Fruit fly (Drosophila melanogaster) whole organism, embryonic: ENCODE measurements around the gene Ac13E.

Experiments
- Blimp-1 ChIP-seq: fragments of 200-800 bp; sonication (Bioruptor generic); optimal IDR thresholded peaks from 3 replicates; lab custom pipeline; 2018; ENCODE audit warnings: missing biosample characterization, missing genetic modification characterization, mild to moderate bottlenecking, moderate library complexity, missing genetic modification reagents
- BtbVII ChIP-seq: fragments of 200-800 bp; sonication (Bioruptor generic); optimal IDR thresholded peaks from 3 replicates; lab custom pipeline; 2017; ENCODE audit warnings: missing biosample characterization, mild to moderate bottlenecking, missing genetic modification characterization
- Bteb2 ChIP-seq: fragments of 200-800 bp; sonication (Bioruptor generic); optimal IDR thresholded peaks from 2 replicates; lab custom pipeline; 2016; ENCODE audit warnings: missing biosample characterization, missing genetic modification characterization
- CG11504 ChIP-seq: fragments of 200-800 bp; sonication (Bioruptor generic); optimal IDR thresholded peaks from 3 replicates; lab custom pipeline; 2019; ENCODE audit warnings: missing biosample characterization, mild to moderate bottlenecking, missing genetic modification characterization, moderate library complexity
- CG15601 ChIP-seq: fragments of 200-800 bp; sonication (Bioruptor generic); optimal IDR thresholded peaks from 3 replicates; lab custom pipeline; 2019; ENCODE audit warnings: missing biosample characterization, mild to moderate bottlenecking, missing genetic modification characterization, moderate library complexity
- CG16779 ChIP-seq: fragments of 200-800 bp; sonication (Bioruptor generic); IDR thresholded peaks from 2 replicates; pipeline ENCODE4 v1.3.6; 2022; ENCODE audit warnings: missing biosample characterization, missing genetic modification characterization
- CG17359 ChIP-seq: fragments of 200-800 bp; sonication (Bioruptor generic); optimal IDR thresholded peaks from 3 replicates; lab custom pipeline; 2018; ENCODE audit warnings: missing biosample characterization, mild to moderate bottlenecking, missing genetic modification characterization, moderate library complexity
- CG17361 ChIP-seq: fragments of 200-800 bp; sonication (Bioruptor generic); IDR thresholded peaks from 3 replicates; pipeline ENCODE4 v1.3.6; 2022; ENCODE audit warnings: missing biosample characterization, missing genetic modification characterization
- CG18011 ChIP-seq: fragments of 200-800 bp; sonication (Bioruptor generic); optimal IDR thresholded peaks from 2 replicates; lab custom pipeline; 2017; ENCODE audit warnings: missing biosample characterization, missing genetic modification characterization, mild to moderate bottlenecking, moderate library complexity, missing genotype
- CG2120 ChIP-seq: fragments of 200-800 bp; sonication (Bioruptor generic); optimal IDR thresholded peaks from 3 replicates; lab custom pipeline; 2016; ENCODE audit warnings: missing biosample characterization, missing genetic modification characterization
- CG33557 ChIP-seq: fragments of 200-800 bp; sonication (Bioruptor generic); optimal IDR thresholded peaks from 2 replicates; lab custom pipeline; 2019; ENCODE audit warnings: missing biosample characterization, mild to moderate bottlenecking, missing genetic modification characterization, moderate library complexity
- CG3407 ChIP-seq: fragments of 200-800 bp; sonication (Bioruptor generic); optimal IDR thresholded peaks from 2 replicates; lab custom pipeline; 2018; ENCODE audit warnings: missing biosample characterization, mild to moderate bottlenecking, missing genetic modification characterization
- CG4360 ChIP-seq: fragments of 200-800 bp; sonication (Bioruptor generic); IDR thresholded peaks from 2 replicates; pipeline ENCODE4 v1.3.6; 2022; ENCODE audit warnings: missing biosample characterization, missing genetic modification characterization
- CG5180 ChIP-seq: fragments of 200-800 bp; sonication (Bioruptor generic); optimal IDR thresholded peaks from 3 replicates; lab custom pipeline; 2017; ENCODE audit warnings: missing biosample characterization, missing genetic modification characterization, mild to moderate bottlenecking, moderate library complexity, missing genetic modification reagents
- CG5953 ChIP-seq: fragments of 200-800 bp; sonication (Bioruptor generic); IDR thresholded peaks from 2 replicates; pipeline ENCODE4 v1.3.6; 2022; ENCODE audit warnings: missing biosample characterization, missing genetic modification characterization
- CG6813 ChIP-seq: fragments of 200-800 bp; sonication (Bioruptor generic); optimal IDR thresholded peaks from 2 replicates; lab custom pipeline; 2017; ENCODE audit warnings: missing biosample characterization, missing genetic modification characterization, mild to moderate bottlenecking, moderate library complexity, missing genetic modification reagents
- CG7745 ChIP-seq: fragments of 200-800 bp; sonication (Bioruptor generic); optimal IDR thresholded peaks from 2 replicates; lab custom pipeline; 2018; ENCODE audit warnings: missing biosample characterization, mild to moderate bottlenecking, missing genetic modification characterization, moderate library complexity
- CG7839 ChIP-seq: fragments of 200-800 bp; sonication (Bioruptor generic); optimal IDR thresholded peaks from 3 replicates; lab custom pipeline; 2018; ENCODE audit warnings: missing biosample characterization, mild to moderate bottlenecking, missing genetic modification characterization, moderate library complexity
- CG8359 ChIP-seq: fragments of 200-800 bp; sonication (Bioruptor generic); optimal IDR thresholded peaks from 2 replicates; lab custom pipeline; 2017; ENCODE audit warnings: missing biosample characterization, mild to moderate bottlenecking, missing genetic modification characterization, borderline replicate concordance
- CG9609 ChIP-seq: fragments of 200-800 bp; sonication (Bioruptor generic); optimal IDR thresholded peaks from 3 replicates; lab custom pipeline; 2016; ENCODE audit warnings: missing biosample characterization, missing genetic modification characterization
- CG9727 ChIP-seq: fragments of 200-800 bp; sonication (Bioruptor generic); optimal IDR thresholded peaks from 3 replicates; lab custom pipeline; 2017; ENCODE audit warnings: missing biosample characterization, mild to moderate bottlenecking, missing genetic modification characterization
- Elba2 ChIP-seq: fragments of 200-800 bp; sonication (Bioruptor generic); optimal IDR thresholded peaks from 3 replicates; lab custom pipeline; 2016; ENCODE audit warnings: missing biosample characterization, missing genetic modification characterization
- HLH54F ChIP-seq: fragments of 200-800 bp; sonication (Bioruptor generic); optimal IDR thresholded peaks from 3 replicates; lab custom pipeline; 2016; ENCODE audit warnings: missing biosample characterization, missing genetic modification characterization
- Kr ChIP-seq: fragments of 200-800 bp; sonication (Bioruptor generic); optimal IDR thresholded peaks from 2 replicates; lab custom pipeline; 2017; ENCODE audit warnings: missing biosample characterization, mild to moderate bottlenecking, missing genetic modification characterization
- MTF-1 ChIP-seq: fragments of 200-800 bp; sonication (Bioruptor generic); optimal IDR thresholded peaks from 2 replicates; lab custom pipeline; 2018; ENCODE audit warnings: missing biosample characterization, mild to moderate bottlenecking, missing genetic modification characterization, borderline replicate concordance
- Med ChIP-seq: fragments of 200-800 bp; sonication (Bioruptor generic); peaks from one replicate; lab custom pipeline; 2016; ENCODE audit warnings: missing biosample characterization, missing genetic modification characterization, mild to moderate bottlenecking, inconsistent platforms, moderate library complexity
- Meics ChIP-seq: fragments of 200-800 bp; sonication (Bioruptor generic); optimal IDR thresholded peaks from 2 replicates; lab custom pipeline; 2017; ENCODE audit warnings: missing biosample characterization, mild to moderate bottlenecking, missing genetic modification characterization
- Ptx1 ChIP-seq: fragments of 200-800 bp; sonication (Bioruptor generic); IDR thresholded peaks from 2 replicates; pipeline ENCODE4 v1.3.6; 2022; ENCODE audit warnings: missing biosample characterization, missing genetic modification characterization
- Sox102F ChIP-seq: fragments of 200-800 bp; sonication (Bioruptor generic); optimal IDR thresholded peaks from 2 replicates; lab custom pipeline; 2018; ENCODE audit warnings: missing biosample characterization, mild to moderate bottlenecking, missing genetic modification characterization, moderate library complexity
- Vsx1 ChIP-seq: fragments of 200-800 bp; sonication (Bioruptor generic); optimal IDR thresholded peaks from 2 replicates; lab custom pipeline; 2017; ENCODE audit warnings: missing biosample characterization, mild to moderate bottlenecking, missing genetic modification characterization, missing genetic modification reagents
- Xrp1 ChIP-seq: fragments of 200-800 bp; sonication (Bioruptor generic); IDR thresholded peaks from 2 replicates; pipeline ENCODE4 v1.3.6; 2022; ENCODE audit warnings: missing biosample characterization, missing genetic modification characterization
- ap ChIP-seq: fragments of 200-800 bp; sonication (Bioruptor generic); IDR thresholded peaks from 2 replicates; pipeline ENCODE4 v1.3.6; 2022; ENCODE audit warnings: missing biosample characterization, missing genetic modification characterization
- ash1 ChIP-seq: fragments of 200-800 bp; sonication (Bioruptor generic); optimal IDR thresholded peaks from 2 replicates; lab custom pipeline; 2018; ENCODE audit warnings: missing biosample characterization, mild to moderate bottlenecking, missing genetic modification characterization
- bsh ChIP-seq, 2 experiments: fragments of 200-800 bp; sonication (Bioruptor generic); optimal IDR thresholded peaks; 2 replicates each; lab custom pipeline; 2017 to 2018; ENCODE audit warnings: mild to moderate bottlenecking in 2 of 2, missing biosample characterization in 2 of 2, missing genetic modification characterization in 2 of 2, moderate library complexity in 1 of 2
- cato ChIP-seq: fragments of 200-800 bp; sonication (Bioruptor generic); optimal IDR thresholded peaks from 2 replicates; lab custom pipeline; 2016; ENCODE audit warnings: missing biosample characterization, missing genetic modification characterization, borderline replicate concordance
- chm ChIP-seq: fragments of 200-800 bp; sonication (Bioruptor generic); IDR thresholded peaks from 2 replicates; pipeline ENCODE4 v1.3.6; 2022; ENCODE audit warnings: missing biosample characterization, missing genetic modification characterization
- dati ChIP-seq: fragments of 200-800 bp; sonication (Bioruptor generic); IDR thresholded peaks from 2 replicates; pipeline ENCODE4 v1.3.6; 2022; ENCODE audit warnings: missing biosample characterization, missing genetic modification characterization
- grau ChIP-seq: fragments of 200-800 bp; optimal IDR thresholded peaks from 3 replicates; lab custom pipeline; 2019; ENCODE audit warnings: missing biosample characterization, mild to moderate bottlenecking, missing genetic modification characterization, moderate library complexity
- nau ChIP-seq: fragments of 200-800 bp; sonication (Bioruptor generic); optimal IDR thresholded peaks from 3 replicates; lab custom pipeline; 2017; ENCODE audit warnings: missing biosample characterization, mild to moderate bottlenecking, missing genetic modification characterization, missing genetic modification reagents
- nmo ChIP-seq: fragments of 200-800 bp; sonication (Bioruptor generic); optimal IDR thresholded peaks from 2 replicates; lab custom pipeline; 2018; ENCODE audit warnings: missing biosample characterization, mild to moderate bottlenecking, missing genetic modification characterization, moderate library complexity
- org-1 ChIP-seq: fragments of 200-800 bp; sonication (Bioruptor generic); optimal IDR thresholded peaks from 2 replicates; lab custom pipeline; 2017; ENCODE audit warnings: missing biosample characterization, missing genetic modification characterization
- peb ChIP-seq: fragments of 200-800 bp; sonication (Bioruptor generic); IDR thresholded peaks from 2 replicates; pipeline ENCODE4 v1.3.6; 2022; ENCODE audit warnings: missing biosample characterization, missing genetic modification characterization
- phol ChIP-seq: fragments of 200-800 bp; sonication (Bioruptor generic); optimal IDR thresholded peaks from 3 replicates; lab custom pipeline; 2018; ENCODE audit warnings: missing biosample characterization, mild to moderate bottlenecking, missing genetic modification characterization, moderate library complexity
- sens ChIP-seq: fragments of 200-800 bp; sonication (Bioruptor generic); peaks from one replicate; lab custom pipeline; 2016; ENCODE audit warnings: missing biosample characterization, missing genetic modification characterization
- sens-2 ChIP-seq: fragments of 200-800 bp; sonication (Bioruptor generic); IDR thresholded peaks from 2 replicates; pipeline ENCODE4 v1.3.6; 2022; ENCODE audit warnings: missing biosample characterization, missing genetic modification characterization
- sqz ChIP-seq: fragments of 200-800 bp; sonication (Bioruptor generic); optimal IDR thresholded peaks from 3 replicates; lab custom pipeline; 2018; ENCODE audit warnings: missing biosample characterization, mild to moderate bottlenecking, missing genetic modification characterization
- wek ChIP-seq: fragments of 200-800 bp; sonication (Bioruptor generic); optimal IDR thresholded peaks from 3 replicates; lab custom pipeline; 2018; ENCODE audit warnings: missing biosample characterization, mild to moderate bottlenecking, missing genetic modification characterization, moderate library complexity

Gene Ac13E

DNA sequence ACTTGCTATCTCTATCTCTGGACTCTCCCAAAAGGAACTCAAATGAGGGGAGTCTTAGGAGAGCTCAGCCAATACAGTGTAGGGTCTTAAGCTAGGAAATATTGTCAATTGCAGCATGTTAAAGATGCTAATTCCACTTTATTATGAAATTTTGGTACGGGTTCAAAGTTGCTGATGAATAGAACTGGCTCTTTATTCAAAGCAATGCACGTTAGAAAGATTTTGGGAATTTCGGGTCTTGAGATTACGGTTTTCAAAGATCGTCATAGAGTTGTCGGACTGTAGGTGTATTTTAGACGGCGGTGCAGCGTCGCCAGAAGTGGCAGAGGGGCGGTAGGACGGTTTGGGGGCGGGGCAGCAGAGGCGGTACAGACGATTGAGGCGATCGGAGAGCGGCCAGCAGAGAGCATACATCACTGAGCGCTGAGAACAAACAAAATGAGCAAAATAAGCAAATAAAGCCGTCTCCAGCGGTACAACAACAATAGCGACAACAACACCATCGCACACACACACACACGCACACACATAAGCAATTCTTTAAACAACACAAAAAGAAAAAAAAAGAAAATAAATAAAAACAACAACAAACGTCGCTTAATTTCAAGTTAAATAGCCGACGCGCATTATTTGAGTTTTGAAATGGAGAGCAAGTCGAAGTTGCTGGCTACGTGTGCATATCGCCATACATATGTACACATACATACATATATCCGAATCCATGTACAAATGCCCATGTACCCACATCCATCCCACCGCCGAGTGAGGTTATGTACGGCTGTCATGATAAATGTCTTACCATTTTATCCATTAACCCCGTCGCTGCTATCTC lies 56.4 kb downstream of the Ac13E start (continued):
- TF ChIP-seq Xrp1 (GFP tag; lab: Robert Waterston, UW) (0 out of 2 replicates have a peak, but pooled peaks have one; percentile 19), CG18011 (GFP tag; lab: Kevin White, UChicago) (no peak), sqz (peak; percentile 39), CG9609 (GFP tag; lab: Kevin White, UChicago) (no peak), ap (GFP tag; lab: Robert Waterston, UW) (0 out of 2 replicates have a peak, but pooled peaks have one; percentile 9), Bteb2 (GFP tag; lab: Kevin White, UChicago) (no peak), nmo (GFP tag; lab: Kevin White, UChicago) (peak; percentile 28), Ptx1 (GFP tag; lab: Robert Waterston, UW) (0 out of 2 replicates have a peak, but pooled peaks have one; percentile 22), BtbVII (GFP tag; lab: Kevin White, UChicago) (peak; percentile 22), ash1 (no peak), CG4360 (GFP tag; lab: Robert Waterston, UW) (peak; percentile 82), phol (tag; lab: Kevin White, UChicago) (peak; percentile 8), HLH54F (GFP tag; lab: Kevin White, UChicago) (no peak), Med (GFP tag; lab: Kevin White, UChicago) (peak; percentile 71), CG3407 (GFP tag; lab: Kevin White, UChicago) (peak; percentile 57), CG17359 (tag; lab: Kevin White, UChicago) (peak; percentile 13), CG9727 (GFP tag; lab: Kevin White, UChicago) (peak; percentile 33), Blimp-1 (GFP tag; lab: Kevin White, UChicago) (peak; percentile 21), CG7745 (tag; lab: Kevin White, UChicago) (peak; percentile 16), wek (no peak), peb (GFP tag; lab: Robert Waterston, UW) (peak; percentile 6; the same call in 1 of the 2 replicates), bsh (GFP tag; optimal IDR thresholded peaks at IDR 0.05; lab: Kevin White, UChicago) (peak in 1 of 2 experiments; percentile 2), Elba2 (GFP tag; lab: Kevin White, UChicago) (no peak), sens (peak; percentile 75), CG16779 (GFP tag; lab: Robert Waterston, UW) (no peak), CG7839 (tag; lab: Kevin White, UChicago) (peak; percentile 24), chm (peak; percentile 11; the same call in 1 of the 2 replicates), sens-2 (GFP tag; lab: Robert Waterston, UW) (no peak), Meics (GFP tag; lab: Kevin White, UChicago) (no peak), CG11504 (peak; percentile 1), CG6813 (peak; percentile 67), CG33557 (peak; percentile 33), CG15601 (tag; lab: Kevin White, UChicago) (peak; percentile 45), cato (GFP tag; lab: Kevin White, UChicago) (no peak), CG17361 (GFP tag; lab: Robert Waterston, UW) (0 out of 3 replicates have a peak, but pooled peaks have one; percentile 18), Vsx1 (GFP tag; lab: Kevin White, UChicago) (peak; percentile 20), org-1 (GFP tag; lab: Kevin White, UChicago) (peak; percentile 4), CG2120 (GFP tag; lab: Kevin White, UChicago) (no peak), grau (tag; lab: Kevin White, UChicago) (peak; percentile 85), nau (GFP tag; lab: Kevin White, UChicago) (peak; percentile 1), dati (no peak), Sox102F (GFP tag; lab: Kevin White, UChicago) (no peak), CG5180 (peak; percentile 34), MTF-1 (GFP tag; lab: Kevin White, UChicago) (peak; percentile 58), CG8359 (peak; percentile 28), CG5953 (GFP tag; lab: Robert Waterston, UW) (0 out of 2 replicates have a peak, but pooled peaks have one; percentile 20), Kr (GFP tag; lab: Kevin White, UChicago) (peak; percentile 4)
